Fruit fly (Drosophila melanogaster) whole organism, pupa: ENCODE data around the gene CG14659.
A peak's percentile ranks its signal among the peaks of the same experiment; 100 is the strongest.

Experiments
- CG10348 ChIP-seq: fragments of 200-800 bp; sonication (Bioruptor generic); IDR thresholded peaks from 2 replicates; pipeline ENCODE4 v1.3.6; 2022; ENCODE audit warnings: missing biosample characterization, missing genetic modification characterization
- CG12605 ChIP-seq: fragments of 200-800 bp; sonication (Bioruptor generic); IDR thresholded peaks from 2 replicates; pipeline ENCODE4 v1.3.6; 2022; ENCODE audit warnings: missing biosample characterization, missing genetic modification characterization
- CG13204 ChIP-seq: fragments of 200-800 bp; sonication (Bioruptor generic); optimal IDR thresholded peaks from 2 replicates; lab custom pipeline; 2018; ENCODE audit warnings: missing biosample characterization, mild to moderate bottlenecking, missing genetic modification characterization, moderate library complexity
- CG14655 ChIP-seq: fragments of 200-800 bp; sonication (Bioruptor generic); optimal IDR thresholded peaks from 3 replicates; lab custom pipeline; 2017; ENCODE audit warnings: mild to moderate bottlenecking, missing biosample characterization, missing genetic modification reagents, missing genetic modification characterization
- CG15710 ChIP-seq: fragments of 200-800 bp; sonication (Bioruptor generic); optimal IDR thresholded peaks from 2 replicates; lab custom pipeline; 2018; ENCODE audit warnings: missing biosample characterization, mild to moderate bottlenecking, missing genetic modification characterization, moderate library complexity
- CG17806 ChIP-seq: fragments of 200-800 bp; sonication (Bioruptor generic); optimal IDR thresholded peaks from 2 replicates; lab custom pipeline; 2018; ENCODE audit warnings: missing biosample characterization, mild to moderate bottlenecking, missing genetic modification characterization, moderate library complexity
- CG32121 ChIP-seq: fragments of 200-800 bp; sonication (Bioruptor generic); IDR thresholded peaks from 2 replicates; pipeline ENCODE4 v1.3.6; 2022; ENCODE audit warnings: missing biosample characterization, missing genetic modification characterization
- CG34367 ChIP-seq: fragments of 200-800 bp; sonication (Bioruptor generic); optimal IDR thresholded peaks from 2 replicates; lab custom pipeline; 2018; ENCODE audit warnings: missing biosample characterization, mild to moderate bottlenecking, missing genetic modification characterization
- CG4496 ChIP-seq: fragments of 200-800 bp; sonication (Bioruptor generic); IDR thresholded peaks from 3 replicates; pipeline ENCODE4 v1.3.6; 2022; ENCODE audit warnings: missing biosample characterization, missing genetic modification characterization
- CG8159 ChIP-seq: fragments of 200-800 bp; sonication (Bioruptor generic); optimal IDR thresholded peaks from 3 replicates; lab custom pipeline; 2018; ENCODE audit warnings: missing biosample characterization, mild to moderate bottlenecking, missing genetic modification characterization, moderate library complexity
- CG8301 ChIP-seq: fragments of 200-800 bp; sonication (Bioruptor generic); optimal IDR thresholded peaks from 2 replicates; lab custom pipeline; 2018; ENCODE audit warnings: missing biosample characterization, mild to moderate bottlenecking, missing genetic modification characterization
- CG9948 ChIP-seq: fragments of 200-800 bp; sonication (Bioruptor generic); optimal IDR thresholded peaks from 2 replicates; lab custom pipeline; 2018; ENCODE audit warnings: missing biosample characterization, mild to moderate bottlenecking, missing genetic modification characterization, moderate library complexity
- D1 ChIP-seq: fragments of 200-800 bp; sonication (Bioruptor generic); optimal IDR thresholded peaks from 2 replicates; lab custom pipeline; 2018; ENCODE audit warnings: missing biosample characterization, mild to moderate bottlenecking, missing genetic modification characterization, moderate library complexity
- EcR ChIP-seq: fragments of 200-800 bp; sonication (Bioruptor generic); optimal IDR thresholded peaks from 3 replicates; lab custom pipeline; 2019; ENCODE audit warnings: missing biosample characterization, missing genetic modification characterization, mild to moderate bottlenecking, moderate library complexity, missing genetic modification reagents
- Ets98B ChIP-seq: fragments of 200-800 bp; sonication (Bioruptor generic); IDR thresholded peaks from 2 replicates; pipeline ENCODE4 v1.3.6; 2022; ENCODE audit warnings: missing biosample characterization, missing genetic modification characterization
- Pif1A ChIP-seq: fragments of 200-800 bp; sonication (Bioruptor generic); optimal IDR thresholded peaks from 3 replicates; lab custom pipeline; 2016; ENCODE audit warnings: missing biosample characterization, missing genetic modification characterization
- Pif1B ChIP-seq: fragments of 200-800 bp; sonication (Bioruptor generic); optimal IDR thresholded peaks from 3 replicates; lab custom pipeline; 2016; ENCODE audit warnings: missing biosample characterization, missing genetic modification characterization
- Snoo ChIP-seq: fragments of 200-800 bp; sonication (Bioruptor generic); optimal IDR thresholded peaks from 3 replicates; lab custom pipeline; 2017; ENCODE audit warnings: missing biosample characterization, mild to moderate bottlenecking, missing genetic modification characterization, inconsistent platforms
- fd96Ca ChIP-seq: fragments of 200-800 bp; sonication (Bioruptor generic); IDR thresholded peaks from 3 replicates; pipeline ENCODE4 v1.3.6; 2022; ENCODE audit warnings: missing biosample characterization, missing genetic modification characterization
- gl ChIP-seq: fragments of 200-800 bp; sonication (Bioruptor generic); optimal IDR thresholded peaks from 2 replicates; lab custom pipeline; 2018; ENCODE audit warnings: missing biosample characterization, mild to moderate bottlenecking, missing genetic modification characterization
- rn ChIP-seq: fragments of 200-800 bp; sonication (Bioruptor generic); IDR thresholded peaks from 2 replicates; pipeline ENCODE4 v1.3.6; 2022; ENCODE audit warnings: missing biosample characterization, missing genetic modification characterization

Gene CG14659

dm6 chr3R:4806318-4806757 is 24.8 kb downstream of the CG14659 start:
- TF ChIP-seq CG14655 (GFP tag; lab: Kevin White, UChicago) (no peak), rn (GFP tag; lab: Robert Waterston, UW) (no peak), D1 (no peak), Ets98B (GFP tag; lab: Robert Waterston, UW) (peak; percentile 27; the same call in 1 of the 2 replicates), Pif1A (peak; percentile 43), CG8159 (tag; lab: Kevin White, UChicago) (peak; percentile 3), EcR (GFP tag; lab: Kevin White, UChicago) (peak; percentile 96), CG15710 (tag; lab: Kevin White, UChicago) (no peak), fd96Ca (GFP tag; lab: Robert Waterston, UW) (peak; percentile 19; the same call in 1 of the 3 replicates), CG9948 (tag; lab: Kevin White, UChicago) (no peak), CG8301 (tag; lab: Kevin White, UChicago) (no peak), CG34367 (peak; percentile 13), CG4496 (GFP tag; lab: Robert Waterston, UW) (0 out of 3 replicates have a peak, but pooled peaks have one; percentile 15), CG13204 (GFP tag; lab: Kevin White, UChicago) (peak; percentile 59), Snoo (tag; lab: Kevin White, UChicago) (peak; percentile 57), CG10348 (no peak), CG12605 (GFP tag; lab: Robert Waterston, UW) (peak; percentile 74), Pif1B (GFP tag; lab: Kevin White, UChicago) (peak; percentile 77), CG32121 (GFP tag; lab: Robert Waterston, UW) (0 out of 2 replicates have a peak, but pooled peaks have one; percentile 11), CG17806 (peak; percentile 10), gl (tag; lab: Kevin White, UChicago) (peak; percentile 23)

dm6 chr3R:4804828-4805707 is 26.0 kb downstream of the CG14659 start:
- TF ChIP-seq CG8159 (tag; lab: Kevin White, UChicago) (peak; percentile 62), Snoo (tag; lab: Kevin White, UChicago) (no peak), EcR (GFP tag; lab: Kevin White, UChicago) (no peak), CG15710 (tag; lab: Kevin White, UChicago) (peak; percentile 46), CG32121 (GFP tag; lab: Robert Waterston, UW) (no peak), CG8301 (tag; lab: Kevin White, UChicago) (peak; percentile 0), rn (GFP tag; lab: Robert Waterston, UW) (no peak), fd96Ca (GFP tag; lab: Robert Waterston, UW) (no peak), Pif1B (GFP tag; lab: Kevin White, UChicago) (no peak), Ets98B (GFP tag; lab: Robert Waterston, UW) (no peak), CG17806 (peak; percentile 16), D1 (no peak), gl (tag; lab: Kevin White, UChicago) (no peak), CG14655 (GFP tag; lab: Kevin White, UChicago) (peak; percentile 41), CG4496 (GFP tag; lab: Robert Waterston, UW) (no peak), CG9948 (tag; lab: Kevin White, UChicago) (peak; percentile 26), CG13204 (GFP tag; lab: Kevin White, UChicago) (no peak), CG12605 (GFP tag; lab: Robert Waterston, UW) (no peak)
- TF ChIP-seq, all 21 proteins: peak for 6

dm6 chr3R:4804126-4804649 is 26.9 kb downstream of the CG14659 start:
- TF ChIP-seq fd96Ca (GFP tag; lab: Robert Waterston, UW) = 0 out of 3 replicates have a peak, but pooled peaks have one; percentile 20
- no peak for TF ChIP-seq Snoo (tag; lab: Kevin White, UChicago)
- no peak for TF ChIP-seq CG32121 (GFP tag; lab: Robert Waterston, UW)

dm6 chr3R:4798025-4798424 is 33.1 kb downstream of the CG14659 start:
- no peak for TF ChIP-seq CG8159 (tag; lab: Kevin White, UChicago)
- TF ChIP-seq D1 = no peak
- TF ChIP-seq CG8301 (tag; lab: Kevin White, UChicago) = no peak
- TF ChIP-seq fd96Ca (GFP tag; lab: Robert Waterston, UW) = no peak
- no peak for TF ChIP-seq CG12605 (GFP tag; lab: Robert Waterston, UW)
- no peak for TF ChIP-seq CG32121 (GFP tag; lab: Robert Waterston, UW)
- no peak for TF ChIP-seq CG14655 (GFP tag; lab: Kevin White, UChicago)
- no peak for TF ChIP-seq EcR (GFP tag; lab: Kevin White, UChicago)
- no peak for TF ChIP-seq Pif1A
- no peak for TF ChIP-seq CG10348
- no peak for TF ChIP-seq CG34367
- no peak for TF ChIP-seq gl (tag; lab: Kevin White, UChicago)
- no peak for TF ChIP-seq Pif1B (GFP tag; lab: Kevin White, UChicago)
- TF ChIP-seq CG4496 (GFP tag; lab: Robert Waterston, UW) = no peak
- TF ChIP-seq CG13204 (GFP tag; lab: Kevin White, UChicago) = no peak

- no peak for TF ChIP-seq Pif1B (GFP tag; lab: Kevin White, UChicago)
- no peak for TF ChIP-seq CG17806
Observed at dm6 chr3R:4797585-4797984, 33.5 kb downstream of the CG14659 start.
